Fruit fly (Drosophila melanogaster) whole organism, embryonic: ENCODE measurements around the gene CG14424.
A peak's percentile ranks its signal among the peaks of the same experiment; 100 is the strongest.

Experiments used
- B-H1 ChIP-seq: fragments of 200-800 bp; sonication (Bioruptor generic); IDR thresholded peaks from 3 replicates; pipeline ENCODE4 v1.3.6; 2022; ENCODE audit warnings: missing biosample characterization, missing genetic modification characterization
- C15 ChIP-seq: fragments of 200-800 bp; sonication (Bioruptor generic); IDR thresholded peaks from 3 replicates; pipeline ENCODE4 v1.3.6; 2022; ENCODE audit warnings: missing biosample characterization, missing genetic modification characterization
- CG10366 ChIP-seq: fragments of 200-800 bp; sonication (Bioruptor generic); IDR thresholded peaks from 2 replicates; pipeline ENCODE4 v1.3.6; 2022; ENCODE audit warnings: missing biosample characterization, missing genetic modification characterization
- CG11085 ChIP-seq: fragments of 200-800 bp; sonication (Bioruptor generic); IDR thresholded peaks from 2 replicates; pipeline ENCODE4 v1.3.6; 2022; ENCODE audit warnings: missing biosample characterization, missing genetic modification characterization
- CG11247 ChIP-seq: fragments of 200-800 bp; sonication (Bioruptor generic); IDR thresholded peaks from 2 replicates; pipeline ENCODE4 v1.3.6; 2022; ENCODE audit warnings: missing biosample characterization, missing genetic modification characterization
- CG11504 ChIP-seq: fragments of 200-800 bp; sonication (Bioruptor generic); optimal IDR thresholded peaks from 3 replicates; lab custom pipeline; 2019; ENCODE audit warnings: missing biosample characterization, mild to moderate bottlenecking, missing genetic modification characterization, moderate library complexity
- CG11695 ChIP-seq: fragments of 200-800 bp; sonication (Bioruptor generic); IDR thresholded peaks from 3 replicates; pipeline ENCODE4 v1.3.6; 2022; ENCODE audit warnings: missing biosample characterization, missing genetic modification characterization
- CG11696 ChIP-seq: fragments of 200-800 bp; sonication (Bioruptor generic); IDR thresholded peaks from 2 replicates; pipeline ENCODE4 v1.3.6; 2022; ENCODE audit warnings: missing biosample characterization, missing genetic modification characterization
- CG12659 ChIP-seq: fragments of 200-800 bp; sonication (Bioruptor generic); optimal IDR thresholded peaks from 3 replicates; lab custom pipeline; 2017; ENCODE audit warnings: mild to moderate bottlenecking, missing biosample characterization, missing genetic modification reagents, missing genetic modification characterization
- CG13123 ChIP-seq: fragments of 200-800 bp; sonication (Bioruptor generic); optimal IDR thresholded peaks from 2 replicates; lab custom pipeline; 2016; ENCODE audit warnings: missing biosample characterization, missing genetic modification characterization
- CG14014 ChIP-seq: fragments of 200-800 bp; sonication (Bioruptor generic); IDR thresholded peaks from 2 replicates; pipeline ENCODE4 v1.3.6; 2022; ENCODE audit warnings: missing biosample characterization, missing genetic modification characterization
- CG15073 ChIP-seq: fragments of 200-800 bp; sonication (Bioruptor generic); optimal IDR thresholded peaks from 2 replicates; lab custom pipeline; 2016; ENCODE audit warnings: missing biosample characterization, missing genetic modification characterization
- CG17361 ChIP-seq: fragments of 200-800 bp; sonication (Bioruptor generic); IDR thresholded peaks from 3 replicates; pipeline ENCODE4 v1.3.6; 2022; ENCODE audit warnings: missing biosample characterization, missing genetic modification characterization
- CG31388 ChIP-seq: fragments of 200-800 bp; sonication (Bioruptor generic); optimal IDR thresholded peaks from 2 replicates; lab custom pipeline; 2016; ENCODE audit warnings: missing biosample characterization, missing genetic modification characterization
- CG4360 ChIP-seq: fragments of 200-800 bp; sonication (Bioruptor generic); IDR thresholded peaks from 2 replicates; pipeline ENCODE4 v1.3.6; 2022; ENCODE audit warnings: missing biosample characterization, missing genetic modification characterization
- CG7745 ChIP-seq: fragments of 200-800 bp; sonication (Bioruptor generic); optimal IDR thresholded peaks from 2 replicates; lab custom pipeline; 2018; ENCODE audit warnings: missing biosample characterization, mild to moderate bottlenecking, missing genetic modification characterization, moderate library complexity
- CG9215 ChIP-seq: fragments of 200-800 bp; sonication (Bioruptor generic); IDR thresholded peaks from 2 replicates; pipeline ENCODE4 v1.3.6; 2022; ENCODE audit warnings: missing biosample characterization, missing genetic modification characterization
- Chrac-16 ChIP-seq: fragments of 200-800 bp; sonication (Bioruptor generic); optimal IDR thresholded peaks from 3 replicates; lab custom pipeline; 2016; ENCODE audit warnings: missing biosample characterization, missing genetic modification characterization
- D19B ChIP-seq: fragments of 200-800 bp; sonication (Bioruptor generic); optimal IDR thresholded peaks from 2 replicates; lab custom pipeline; 2017; ENCODE audit warnings: missing biosample characterization, mild to moderate bottlenecking, missing genetic modification characterization
- H15 ChIP-seq: fragments of 200-800 bp; sonication (Bioruptor generic); IDR thresholded peaks from 3 replicates; pipeline ENCODE4 v1.3.6; 2022; ENCODE audit warnings: missing biosample characterization, missing genetic modification characterization
- HHEX ChIP-seq: fragments of 200-800 bp; sonication (Bioruptor generic); optimal IDR thresholded peaks from 3 replicates; lab custom pipeline; 2017; ENCODE audit warnings: missing biosample characterization, mild to moderate bottlenecking, missing genetic modification characterization, missing genetic modification reagents
- Hand ChIP-seq: fragments of 200-800 bp; sonication (Bioruptor generic); optimal IDR thresholded peaks from 2 replicates; lab custom pipeline; 2017; ENCODE audit warnings: mild to moderate bottlenecking, missing biosample characterization, missing genetic modification reagents, missing genetic modification characterization
- Hr3 ChIP-seq: fragments of 200-800 bp; sonication (Bioruptor generic); optimal IDR thresholded peaks from 3 replicates; lab custom pipeline; 2016; ENCODE audit warnings: missing biosample characterization, missing genetic modification characterization
- Lhr ChIP-seq: fragments of 200-800 bp; sonication (Bioruptor generic); optimal IDR thresholded peaks from 3 replicates; lab custom pipeline; 2017; ENCODE audit warnings: mild to moderate bottlenecking, missing biosample characterization, missing genetic modification reagents, missing genetic modification characterization
- Lim3 ChIP-seq: fragments of 200-800 bp; sonication (Bioruptor generic); IDR thresholded peaks from 2 replicates; pipeline ENCODE4 v1.3.6; 2022; ENCODE audit warnings: missing biosample characterization, missing genetic modification characterization
- Med ChIP-seq: fragments of 200-800 bp; sonication (Bioruptor generic); peaks from one replicate; lab custom pipeline; 2016; ENCODE audit warnings: missing biosample characterization, missing genetic modification characterization, mild to moderate bottlenecking, inconsistent platforms, moderate library complexity
- NC2α ChIP-seq: fragments of 200-800 bp; sonication (Bioruptor generic); optimal IDR thresholded peaks from 2 replicates; lab custom pipeline; 2016; ENCODE audit warnings: missing biosample characterization, missing genetic modification characterization
- NFAT ChIP-seq: fragments of 200-800 bp; sonication (Bioruptor generic); IDR thresholded peaks from 2 replicates; pipeline ENCODE4 v1.3.6; 2022; ENCODE audit warnings: missing biosample characterization, missing genetic modification characterization
- PHDP ChIP-seq: fragments of 200-800 bp; sonication (Bioruptor generic); optimal IDR thresholded peaks from 3 replicates; lab custom pipeline; 2018; ENCODE audit warnings: missing biosample characterization, mild to moderate bottlenecking, missing genetic modification characterization, moderate library complexity
- Trl ChIP-seq, 3 experiments: fragments of >200 bp in 2 of 3; fragments of 200-800 bp in 1 of 3; sonication (Bioruptor generic) in 1 of 3; optimal IDR thresholded peaks; 2 replicates in 1 of 3; 3 replicates in 2 of 3; lab custom pipeline; 2016 to 2017; ENCODE audit warnings: missing biosample characterization in 1 of 3, missing genetic modification characterization in 1 of 3
- ac ChIP-seq: fragments of 200-800 bp; sonication (Bioruptor generic); optimal IDR thresholded peaks from 3 replicates; lab custom pipeline; 2017; ENCODE audit warnings: missing biosample characterization, mild to moderate bottlenecking, missing genetic modification characterization
- bcd ChIP-seq: fragments of 200-800 bp; sonication (Bioruptor generic); optimal IDR thresholded peaks from 2 replicates; lab custom pipeline; 2017; ENCODE audit warnings: missing biosample characterization, mild to moderate bottlenecking, missing genetic modification characterization
- bigmax ChIP-seq: fragments of 200-800 bp; sonication (Bioruptor generic); optimal IDR thresholded peaks from 2 replicates; lab custom pipeline; 2018; ENCODE audit warnings: missing biosample characterization, mild to moderate bottlenecking, missing genetic modification characterization
- chm ChIP-seq: fragments of 200-800 bp; sonication (Bioruptor generic); IDR thresholded peaks from 2 replicates; pipeline ENCODE4 v1.3.6; 2022; ENCODE audit warnings: missing biosample characterization, missing genetic modification characterization
- ci ChIP-seq: fragments of 200-800 bp; sonication (Bioruptor generic); IDR thresholded peaks from 3 replicates; pipeline ENCODE4 v1.3.6; 2022; ENCODE audit warnings: missing biosample characterization, missing genetic modification characterization
- jumu ChIP-seq: fragments of 200-800 bp; sonication (Bioruptor generic); optimal IDR thresholded peaks from 3 replicates; lab custom pipeline; 2016; ENCODE audit warnings: missing biosample characterization, missing genetic modification characterization
- lab ChIP-seq: fragments of 200-800 bp; sonication (Bioruptor generic); optimal IDR thresholded peaks from 3 replicates; lab custom pipeline; 2017; ENCODE audit warnings: missing biosample characterization, missing genetic modification characterization, mild to moderate bottlenecking, moderate library complexity, missing genetic modification reagents
- nom ChIP-seq: fragments of 200-800 bp; sonication (Bioruptor generic); optimal IDR thresholded peaks from 2 replicates; lab custom pipeline; 2017; ENCODE audit warnings: missing biosample characterization, missing genetic modification characterization, mild to moderate bottlenecking, moderate library complexity, missing genetic modification reagents
- peb ChIP-seq: fragments of 200-800 bp; sonication (Bioruptor generic); IDR thresholded peaks from 2 replicates; pipeline ENCODE4 v1.3.6; 2022; ENCODE audit warnings: missing biosample characterization, missing genetic modification characterization
- prd ChIP-seq, 3 experiments: fragments of >200 bp in 2 of 3; fragments of 200-800 bp in 1 of 3; sonication (Bioruptor generic) in 1 of 3; optimal IDR thresholded peaks in 2 of 3; IDR thresholded peaks in 1 of 3; 2 replicates in 2 of 3; 3 replicates in 1 of 3; pipeline versions ENCODE4 v1.3.6 to Lab custom; 2017 to 2022; ENCODE audit warnings: missing biosample characterization in 1 of 3, missing genetic modification characterization in 1 of 3
- row ChIP-seq: fragments of 200-800 bp; sonication (Bioruptor generic); IDR thresholded peaks from 3 replicates; pipeline ENCODE4 v1.3.6; 2022; ENCODE audit warnings: missing biosample characterization, missing genetic modification characterization
- sc ChIP-seq, 3 experiments: fragments of >200 bp in 2 of 3; fragments of 200-800 bp in 1 of 3; sonication (Bioruptor generic) in 1 of 3; optimal IDR thresholded peaks; 2 replicates in 2 of 3; 3 replicates in 1 of 3; lab custom pipeline; 2017; ENCODE audit warnings: mild to moderate bottlenecking in 1 of 3, missing biosample characterization in 1 of 3, missing genetic modification characterization in 1 of 3, missing genetic modification reagents in 1 of 3
- shn ChIP-seq: fragments of 200-800 bp; sonication (Bioruptor generic); optimal IDR thresholded peaks from 3 replicates; lab custom pipeline; 2016; ENCODE audit warnings: missing biosample characterization, missing genetic modification characterization
- sim ChIP-seq: fragments of 200-800 bp; sonication (Bioruptor generic); IDR thresholded peaks from 2 replicates; pipeline ENCODE4 v1.3.6; 2022; ENCODE audit warnings: missing biosample characterization, missing genetic modification characterization
- sisA ChIP-seq: fragments of 200-800 bp; sonication (Bioruptor generic); IDR thresholded peaks from 2 replicates; pipeline ENCODE4 v1.3.6; 2022; ENCODE audit warnings: missing biosample characterization, missing genetic modification characterization
- stc ChIP-seq: fragments of 200-800 bp; sonication (Bioruptor generic); IDR thresholded peaks from 2 replicates; pipeline ENCODE4 v1.3.6; 2022; ENCODE audit warnings: missing biosample characterization, missing genetic modification characterization
- stwl ChIP-seq: fragments of 200-800 bp; sonication (Bioruptor generic); optimal IDR thresholded peaks from 3 replicates; lab custom pipeline; 2018; ENCODE audit warnings: missing biosample characterization, mild to moderate bottlenecking, missing genetic modification characterization, moderate library complexity
- sug ChIP-seq: fragments of 200-800 bp; optimal IDR thresholded peaks from 2 replicates; lab custom pipeline; 2019; ENCODE audit warnings: missing biosample characterization, mild to moderate bottlenecking, missing genetic modification characterization, moderate library complexity
- tna ChIP-seq: fragments of 200-800 bp; sonication (Bioruptor generic); IDR thresholded peaks from 2 replicates; pipeline ENCODE4 v1.3.6; 2022; ENCODE audit warnings: missing biosample characterization, missing genetic modification characterization; ENCODE audit not compliant: partially characterized antibody
- vvl ChIP-seq: fragments of 200-800 bp; sonication (Bioruptor generic); IDR thresholded peaks from 2 replicates; pipeline ENCODE4 v1.3.6; 2022; ENCODE audit warnings: missing biosample characterization, missing genetic modification characterization

Gene CG14424

dm6 chrX:2919742-2920141 is 7.3 kb downstream of the CG14424 start, which contains the start of gene CG3588 (continued):
- TF ChIP-seq row, result peak; percentile 79
- peak; percentile 76 for TF ChIP-seq CG10366
- TF ChIP-seq stwl, result no peak
- peak; percentile 73; the same call in 1 of the 2 replicates for TF ChIP-seq vvl (GFP tag; lab: Robert Waterston, UW)
- TF ChIP-seq prd (optimal IDR thresholded peaks at IDR 0.05; lab: Kevin White, UChicago), result no peak
- peak; percentile 75 for TF ChIP-seq prd (GFP tag; IDR thresholded peaks at IDR 0.05; lab: Robert Waterston, UW)
- no peak for TF ChIP-seq tna (GFP tag; lab: Robert Waterston, UW)
- peak; percentile 53 for TF ChIP-seq Hr3 (GFP tag; lab: Kevin White, UChicago)
- TF ChIP-seq CG11504 (tag; lab: Kevin White, UChicago), result peak; percentile 76
- peak; percentile 29 for TF ChIP-seq Hand (GFP tag; lab: Kevin White, UChicago)
- TF ChIP-seq CG11247, result peak; percentile 77
- TF ChIP-seq CG11085 (GFP tag; lab: Robert Waterston, UW), result peak; percentile 57
- TF ChIP-seq CG7745 (tag; lab: Kevin White, UChicago), result no peak
- TF ChIP-seq sisA, result peak; percentile 81
- peak; percentile 57 for TF ChIP-seq B-H1 (GFP tag; lab: Robert Waterston, UW)
- peak; percentile 60 for TF ChIP-seq CG9215
- no peak for TF ChIP-seq Lhr (GFP tag; lab: Kevin White, UChicago)
- TF ChIP-seq CG15073, result no peak
- TF ChIP-seq D19B, result peak; percentile 63
- peak; percentile 68 for TF ChIP-seq Chrac-16 (GFP tag; lab: Kevin White, UChicago)
- peak; percentile 85 for TF ChIP-seq NFAT
- TF ChIP-seq lab (GFP tag; lab: Kevin White, UChicago), result peak; percentile 83
- TF ChIP-seq H15 (GFP tag; lab: Robert Waterston, UW), result peak; percentile 68
- peak; percentile 21 for TF ChIP-seq NC2α (GFP tag; lab: Kevin White, UChicago)
- peak; percentile 54; the same call in 1 of the 2 replicates for TF ChIP-seq chm
- peak; percentile 67 for TF ChIP-seq HHEX
- TF ChIP-seq ac (GFP tag; lab: Kevin White, UChicago), result no peak
- TF ChIP-seq CG17361, result peak; percentile 49; the same call in 2 of the 3 replicates
- TF ChIP-seq CG12659 (GFP tag; lab: Kevin White, UChicago), result peak; percentile 65
- no peak for TF ChIP-seq Lim3 (GFP tag; lab: Robert Waterston, UW)
- peak; percentile 72 for TF ChIP-seq stc
- peak; percentile 59; the same call in 2 of the 3 replicates for TF ChIP-seq C15 (GFP tag; lab: Robert Waterston, UW)
- TF ChIP-seq sc (optimal IDR thresholded peaks at IDR 0.05; lab: Kevin White, UChicago), result no peak
- no peak for TF ChIP-seq sc (GFP tag; optimal IDR thresholded peaks at IDR 0.05; lab: Kevin White, UChicago)
- TF ChIP-seq shn (GFP tag; lab: Kevin White, UChicago), result peak; percentile 22
- TF ChIP-seq peb (GFP tag; lab: Robert Waterston, UW), result peak; percentile 42; the same call in 1 of the 2 replicates
- TF ChIP-seq bcd (GFP tag; lab: Kevin White, UChicago), result peak; percentile 68
- TF ChIP-seq CG11696 (GFP tag; lab: Robert Waterston, UW), result peak; percentile 52
- peak; percentile 77 for TF ChIP-seq ci (GFP tag; lab: Robert Waterston, UW)
- no peak for TF ChIP-seq bigmax (GFP tag; lab: Kevin White, UChicago)
- no peak for TF ChIP-seq nom (GFP tag; lab: Kevin White, UChicago)
- peak; percentile 78 for TF ChIP-seq PHDP (tag; lab: Kevin White, UChicago)
- peak; percentile 88 for TF ChIP-seq CG14014 (GFP tag; lab: Robert Waterston, UW)
- no peak for TF ChIP-seq jumu (GFP tag; lab: Kevin White, UChicago)
- TF ChIP-seq Med (GFP tag; lab: Kevin White, UChicago), result peak; percentile 97
- TF ChIP-seq CG31388 (GFP tag; lab: Kevin White, UChicago), result no peak
- no peak for TF ChIP-seq sim (GFP tag; lab: Robert Waterston, UW)
- peak; percentile 73 for TF ChIP-seq CG11695
- no peak for TF ChIP-seq CG4360 (GFP tag; lab: Robert Waterston, UW)
- peak; percentile 67 for TF ChIP-seq CG13123 (GFP tag; lab: Kevin White, UChicago)
- no peak for TF ChIP-seq Trl (optimal IDR thresholded peaks at IDR 0.05; lab: Kevin White, UChicago)
- no peak for TF ChIP-seq Trl (GFP tag; optimal IDR thresholded peaks at IDR 0.05; lab: Kevin White, UChicago)
- TF ChIP-seq sug (tag; lab: Kevin White, UChicago), result peak; percentile 44
